Fruit fly (Drosophila melanogaster) whole organism, prepupa: ENCODE measurements around the gene crim.

ENCODE experiments used
- CG10631 ChIP-seq: fragments of 200-800 bp; sonication (Bioruptor generic); optimal IDR thresholded peaks from 2 replicates; lab custom pipeline; 2016; ENCODE audit warnings: missing biosample characterization, missing genetic modification characterization
- CG10669 ChIP-seq: fragments of 200-800 bp; sonication (Bioruptor generic); optimal IDR thresholded peaks from 3 replicates; lab custom pipeline; 2018; ENCODE audit warnings: missing biosample characterization, mild to moderate bottlenecking, missing genetic modification characterization, moderate library complexity
- CG11762 ChIP-seq: fragments of 200-800 bp; sonication (Bioruptor generic); optimal IDR thresholded peaks from 3 replicates; lab custom pipeline; 2016; ENCODE audit warnings: missing biosample characterization, missing genetic modification characterization; ENCODE audit not compliant: insufficient read depth
- CG15336 ChIP-seq: fragments of 200-800 bp; sonication (Bioruptor generic); IDR thresholded peaks from 2 replicates; pipeline ENCODE4 v1.3.6; 2022; ENCODE audit warnings: missing biosample characterization, missing genetic modification characterization
- CG1621 ChIP-seq: fragments of 200-800 bp; sonication (Bioruptor generic); optimal IDR thresholded peaks from 3 replicates; lab custom pipeline; 2018; ENCODE audit warnings: missing biosample characterization, mild to moderate bottlenecking, missing genetic modification characterization
- CG16779 ChIP-seq: fragments of 200-800 bp; sonication (Bioruptor generic); optimal IDR thresholded peaks from 3 replicates; lab custom pipeline; 2017; ENCODE audit warnings: missing biosample characterization, mild to moderate bottlenecking, missing genetic modification characterization
- CG31627 ChIP-seq: fragments of 200-800 bp; sonication (Bioruptor generic); optimal IDR thresholded peaks from 3 replicates; lab custom pipeline; 2016; ENCODE audit warnings: missing biosample characterization, missing genetic modification characterization
- CG32006 ChIP-seq: fragments of 200-800 bp; sonication (Bioruptor generic); optimal IDR thresholded peaks from 3 replicates; lab custom pipeline; 2017; ENCODE audit warnings: missing biosample characterization, mild to moderate bottlenecking, missing genetic modification characterization
- CG4318 ChIP-seq: fragments of 200-800 bp; sonication (Bioruptor generic); optimal IDR thresholded peaks from 3 replicates; lab custom pipeline; 2017; ENCODE audit warnings: missing biosample characterization, mild to moderate bottlenecking, missing genetic modification characterization
- CG6163 ChIP-seq: fragments of 200-800 bp; sonication (Bioruptor generic); IDR thresholded peaks from 3 replicates; pipeline ENCODE4 v1.3.6; 2022; ENCODE audit warnings: missing biosample characterization, missing genetic modification characterization
- CG6276 ChIP-seq: fragments of 200-800 bp; sonication (Bioruptor generic); optimal IDR thresholded peaks from 2 replicates; lab custom pipeline; 2017; ENCODE audit warnings: missing biosample characterization, mild to moderate bottlenecking, missing genetic modification characterization
- CG6792 ChIP-seq: fragments of 200-800 bp; sonication (Bioruptor generic); optimal IDR thresholded peaks from 3 replicates; lab custom pipeline; 2016; ENCODE audit warnings: missing biosample characterization, missing genetic modification characterization
- CG6808 ChIP-seq: fragments of 200-800 bp; sonication (Bioruptor generic); optimal IDR thresholded peaks from 3 replicates; lab custom pipeline; 2017; ENCODE audit warnings: missing biosample characterization, missing genetic modification characterization, mild to moderate bottlenecking, moderate library complexity, missing genetic modification reagents
- CG6854 ChIP-seq: fragments of 200-800 bp; sonication (Bioruptor generic); optimal IDR thresholded peaks from 2 replicates; lab custom pipeline; 2017; ENCODE audit warnings: missing biosample characterization, mild to moderate bottlenecking, missing genetic modification characterization
- CG7368 ChIP-seq: fragments of 200-800 bp; sonication (Bioruptor generic); optimal IDR thresholded peaks from 3 replicates; lab custom pipeline; 2016; ENCODE audit warnings: missing biosample characterization, missing genetic modification characterization
- CG8119 ChIP-seq: fragments of 200-800 bp; sonication (Bioruptor generic); IDR thresholded peaks from 3 replicates; pipeline ENCODE4 v1.3.6; 2022; ENCODE audit warnings: missing biosample characterization, missing genetic modification characterization
- CG9139 ChIP-seq: fragments of 200-800 bp; sonication (Bioruptor generic); optimal IDR thresholded peaks from 3 replicates; lab custom pipeline; 2017; ENCODE audit warnings: missing biosample characterization, mild to moderate bottlenecking, missing genetic modification characterization
- Eip78C ChIP-seq: fragments of 200-800 bp; sonication (Bioruptor generic); peaks from one replicate; lab custom pipeline; 2016; ENCODE audit warnings: missing biosample characterization, missing genetic modification characterization
- Eip93F ChIP-seq: fragments of 200-800 bp; sonication (Bioruptor generic); optimal IDR thresholded peaks from 2 replicates; lab custom pipeline; 2016; ENCODE audit warnings: missing biosample characterization, mild to moderate bottlenecking, missing genetic modification characterization
- Ets96B ChIP-seq: fragments of 200-800 bp; optimal IDR thresholded peaks from 2 replicates; lab custom pipeline; 2019; ENCODE audit warnings: missing biosample characterization, mild to moderate bottlenecking, missing genetic modification characterization, moderate library complexity
- Hr38 ChIP-seq: sonication (Bioruptor generic); optimal IDR thresholded peaks from 2 replicates; lab custom pipeline; 2016; ENCODE audit warnings: missing biosample characterization, missing genetic modification characterization
- Lpt ChIP-seq: fragments of 200-800 bp; sonication (Bioruptor generic); optimal IDR thresholded peaks from 3 replicates; lab custom pipeline; 2016; ENCODE audit warnings: missing biosample characterization, missing genetic modification characterization
- OdsH ChIP-seq: fragments of 200-800 bp; sonication (Bioruptor generic); optimal IDR thresholded peaks from 3 replicates; lab custom pipeline; 2016; ENCODE audit warnings: missing biosample characterization, missing genetic modification characterization
- Smox ChIP-seq: fragments of 200-800 bp; sonication (Bioruptor generic); optimal IDR thresholded peaks from 3 replicates; lab custom pipeline; 2016; ENCODE audit warnings: missing biosample characterization, missing genetic modification characterization
- cyc ChIP-seq: fragments of 200-800 bp; sonication (Bioruptor generic); optimal IDR thresholded peaks from 3 replicates; lab custom pipeline; 2016; ENCODE audit warnings: missing biosample characterization, missing genetic modification characterization
- dac ChIP-seq: fragments of 200-800 bp; sonication (Bioruptor generic); optimal IDR thresholded peaks from 2 replicates; lab custom pipeline; 2017; ENCODE audit warnings: missing biosample characterization, mild to moderate bottlenecking, missing genetic modification characterization
- dsx ChIP-seq: fragments of 200-800 bp; optimal IDR thresholded peaks from 3 replicates; lab custom pipeline; 2019; ENCODE audit warnings: missing biosample characterization, mild to moderate bottlenecking, missing genetic modification characterization, moderate library complexity; ENCODE audit not compliant: poor library complexity, severe bottlenecking
- eg ChIP-seq: fragments of 200-800 bp; sonication (Bioruptor generic); IDR thresholded peaks from 3 replicates; pipeline ENCODE4 v1.3.6; 2022; ENCODE audit warnings: missing biosample characterization, missing genetic modification characterization
- fd85E ChIP-seq: fragments of 200-800 bp; sonication (Bioruptor generic); optimal IDR thresholded peaks from 3 replicates; lab custom pipeline; 2016; ENCODE audit warnings: missing biosample characterization, missing genetic modification characterization
- fkh ChIP-seq: fragments of 200-800 bp; sonication (Bioruptor generic); optimal IDR thresholded peaks from 3 replicates; lab custom pipeline; 2017; ENCODE audit warnings: missing biosample characterization, mild to moderate bottlenecking, missing genetic modification characterization, moderate library complexity
- salr ChIP-seq, 2 experiments: fragments of 200-800 bp; sonication (Bioruptor generic); optimal IDR thresholded peaks; 3 replicates each; lab custom pipeline; 2016 to 2018; ENCODE audit warnings: missing biosample characterization in 2 of 2, missing genetic modification characterization in 2 of 2, mild to moderate bottlenecking in 1 of 2
- ss ChIP-seq, 2 experiments: fragments of 200-800 bp; sonication (Bioruptor generic); optimal IDR thresholded peaks; 2 replicates in 1 of 2; 3 replicates in 1 of 2; lab custom pipeline; 2017 to 2018; ENCODE audit warnings: mild to moderate bottlenecking in 2 of 2, missing biosample characterization in 2 of 2, missing genetic modification characterization in 2 of 2, moderate library complexity in 1 of 2
- topi ChIP-seq: fragments of 200-800 bp; sonication (Bioruptor generic); optimal IDR thresholded peaks from 3 replicates; lab custom pipeline; 2016; ENCODE audit warnings: missing biosample characterization, missing genetic modification characterization
- vri ChIP-seq: fragments of 200-800 bp; sonication (Bioruptor generic); optimal IDR thresholded peaks from 3 replicates; lab custom pipeline; 2016; ENCODE audit warnings: missing biosample characterization, mild to moderate bottlenecking, missing genetic modification characterization

crim gene

dm6 chr3L:11711789-11712188 lies 603 bp upstream of the crim start:
- TF ChIP-seq CG32006 (GFP tag; lab: Kevin White, UChicago) (no peak), Eip93F (no peak), CG31627 (GFP tag; lab: Kevin White, UChicago) (no peak), CG6276 (GFP tag; lab: Kevin White, UChicago) (no peak)
- TF ChIP-seq, all 60 proteins: peak for 0

dm6 chr3L:11708633-11709116 lies 2.5 kb downstream of the crim start, which contains the start of the genes Ccdc56 and mtTFB1:
TSS of gene Ccdc56 (plus strand) at chr3L:11708979.
TSS of gene mtTFB1 (plus strand) at chr3L:11708979.
- TF ChIP-seq CG7368 (GFP tag; lab: Kevin White, UChicago) = no peak
- peak; percentile 21 for TF ChIP-seq Eip78C
- TF ChIP-seq vri = peak; percentile 75
- no peak for TF ChIP-seq topi (GFP tag; lab: Kevin White, UChicago)
- peak; percentile 4 for TF ChIP-seq cyc
- TF ChIP-seq CG31627 (GFP tag; lab: Kevin White, UChicago) = peak; percentile 19
- TF ChIP-seq Smox (GFP tag; lab: Kevin White, UChicago) = no peak
- TF ChIP-seq, all 60 proteins: peak for 4

dm6 chr3L:11707978-11708632 lies 3.1 kb downstream of the crim start, which contains the start of gene CG11658:
TSS of gene CG11658 (minus strand) at chr3L:11708553.
- peak; percentile 48; the same call in 2 of the 3 replicates for TF ChIP-seq CG8119 (GFP tag; lab: Robert Waterston, UW)
- peak; percentile 60 for TF ChIP-seq CG15336 (GFP tag; lab: Robert Waterston, UW)
- no peak for TF ChIP-seq CG1621 (tag; lab: Kevin White, UChicago)
- peak; percentile 39 for TF ChIP-seq fkh (GFP tag; lab: Kevin White, UChicago)
- TF ChIP-seq CG10669 (GFP tag; lab: Kevin White, UChicago) = no peak
- TF ChIP-seq CG9139 (GFP tag; lab: Kevin White, UChicago) = peak; percentile 33
- no peak for TF ChIP-seq dac (GFP tag; lab: Kevin White, UChicago)
- peak; percentile 57 for TF ChIP-seq CG16779 (tag; lab: Kevin White, UChicago)
- peak; percentile 40 for TF ChIP-seq Eip78C
- no peak for TF ChIP-seq CG11762 (GFP tag; lab: Kevin White, UChicago)
- TF ChIP-seq CG6808 (GFP tag; lab: Kevin White, UChicago) = peak; percentile 29
- peak in 1 of 2 experiments; percentile 4 for TF ChIP-seq salr (GFP tag; optimal IDR thresholded peaks at IDR 0.05; lab: Kevin White, UChicago)
- peak; percentile 77 for TF ChIP-seq CG6163 (GFP tag; lab: Robert Waterston, UW)
- peak; percentile 37 for TF ChIP-seq vri
- TF ChIP-seq OdsH = no peak
- no peak for TF ChIP-seq Smox (GFP tag; lab: Kevin White, UChicago)
- no peak for TF ChIP-seq CG10631 (GFP tag; lab: Kevin White, UChicago)
- peak; percentile 26 for TF ChIP-seq CG6854 (GFP tag; lab: Kevin White, UChicago)
- peak; percentile 6 for TF ChIP-seq fd85E (GFP tag; lab: Kevin White, UChicago)
- TF ChIP-seq Hr38 (GFP tag; lab: Kevin White, UChicago) = no peak
- TF ChIP-seq dsx = peak; percentile 11
- TF ChIP-seq Lpt (GFP tag; lab: Kevin White, UChicago) = peak; percentile 42
- peak; percentile 68; the same call in 2 of the 3 replicates for TF ChIP-seq eg (GFP tag; lab: Robert Waterston, UW)
- peak; percentile 39 for TF ChIP-seq Ets96B
- no peak for TF ChIP-seq topi (GFP tag; lab: Kevin White, UChicago)
- peak; percentile 64 to 85 for TF ChIP-seq ss (GFP tag; optimal IDR thresholded peaks at IDR 0.05; lab: Kevin White, UChicago)
- TF ChIP-seq CG4318 (GFP tag; lab: Kevin White, UChicago) = no peak
- no peak for TF ChIP-seq CG6792
- peak; percentile 12 for TF ChIP-seq CG6276 (GFP tag; lab: Kevin White, UChicago)
